Fruit fly (Drosophila melanogaster): ENCODE data around the gene Ge-1.

Ge-1 gene

dm6 chr2L:11068441-11068840 is 32.2 kb downstream of the Ge-1 start:
- no peak for TF ChIP-seq Dll (optimal IDR thresholded peaks at IDR 0.05)

- TF ChIP-seq pan (optimal IDR thresholded peaks at IDR 0.05) (peak; percentile 73), usp (GFP tag; optimal IDR thresholded peaks at IDR 0.05) (no peak), Dll (optimal IDR thresholded peaks at IDR 0.05) (no peak), CG8478 (optimal IDR thresholded peaks at IDR 0.05) (no peak)
Observed at dm6 chr2L:11067970-11068369, 32.7 kb downstream of the Ge-1 start.

dm6 chr2L:11066887-11067459 is 33.7 kb downstream of the Ge-1 start, which contains the start of gene Samuel:
TSS of gene Samuel (minus strand) at chr2L:11066998.
- TF ChIP-seq psq (optimal IDR thresholded peaks at IDR 0.05): no peak
- TF ChIP-seq usp (GFP tag; optimal IDR thresholded peaks at IDR 0.05): no peak
- TF ChIP-seq EcR (GFP tag; optimal IDR thresholded peaks at IDR 0.05): no peak
- TF ChIP-seq pan (optimal IDR thresholded peaks at IDR 0.05): no peak
- no peak for TF ChIP-seq Dll (optimal IDR thresholded peaks at IDR 0.05)
- TF ChIP-seq CG8478 (optimal IDR thresholded peaks at IDR 0.05): no peak

- TF ChIP-seq EcR (GFP tag; optimal IDR thresholded peaks at IDR 0.05) (no peak), CG8478 (optimal IDR thresholded peaks at IDR 0.05) (no peak), Dll (optimal IDR thresholded peaks at IDR 0.05) (no peak), usp (GFP tag; optimal IDR thresholded peaks at IDR 0.05) (no peak), pan (optimal IDR thresholded peaks at IDR 0.05) (no peak), psq (optimal IDR thresholded peaks at IDR 0.05) (no peak)
Observed at dm6 chr2L:11065932-11066823, 34.5 kb downstream of the Ge-1 start.

- TF ChIP-seq Dll (optimal IDR thresholded peaks at IDR 0.05): no peak
- TF ChIP-seq EcR (GFP tag; optimal IDR thresholded peaks at IDR 0.05): no peak
- peak; percentile 42 for TF ChIP-seq pan (optimal IDR thresholded peaks at IDR 0.05)
- no peak for TF ChIP-seq CG8478 (optimal IDR thresholded peaks at IDR 0.05)
Observed at dm6 chr2L:11065106-11065878, 35.4 kb downstream of the Ge-1 start.

- TF ChIP-seq EcR (GFP tag; optimal IDR thresholded peaks at IDR 0.05) (no peak), CG8478 (optimal IDR thresholded peaks at IDR 0.05) (no peak), usp (GFP tag; optimal IDR thresholded peaks at IDR 0.05) (no peak), Dll (optimal IDR thresholded peaks at IDR 0.05) (no peak), psq (optimal IDR thresholded peaks at IDR 0.05) (no peak), pan (optimal IDR thresholded peaks at IDR 0.05) (no peak)
Observed at dm6 chr2L:11061155-11061554, 39.5 kb downstream of the Ge-1 start.

dm6 chr2L:11059206-11059605 is 41.5 kb downstream of the Ge-1 start:
- no peak for TF ChIP-seq EcR (GFP tag; optimal IDR thresholded peaks at IDR 0.05)
- TF ChIP-seq psq (optimal IDR thresholded peaks at IDR 0.05): no peak
- no peak for TF ChIP-seq CG8478 (optimal IDR thresholded peaks at IDR 0.05)
- TF ChIP-seq Dll (optimal IDR thresholded peaks at IDR 0.05): no peak
- TF ChIP-seq pan (optimal IDR thresholded peaks at IDR 0.05): no peak
- no peak for TF ChIP-seq usp (GFP tag; optimal IDR thresholded peaks at IDR 0.05)

dm6 chr2L:11058111-11058665 is 42.5 kb downstream of the Ge-1 start:
- TF ChIP-seq EcR (GFP tag; optimal IDR thresholded peaks at IDR 0.05): no peak
- TF ChIP-seq usp (GFP tag; optimal IDR thresholded peaks at IDR 0.05): no peak
- TF ChIP-seq psq (optimal IDR thresholded peaks at IDR 0.05): no peak
- no peak for TF ChIP-seq CG8478 (optimal IDR thresholded peaks at IDR 0.05)
- no peak for TF ChIP-seq Dll (optimal IDR thresholded peaks at IDR 0.05)
- TF ChIP-seq pan (optimal IDR thresholded peaks at IDR 0.05): no peak

dm6 chr2L:11057333-11058110 is 43.2 kb downstream of the Ge-1 start:
- TF ChIP-seq pan (optimal IDR thresholded peaks at IDR 0.05): no peak
- no peak for TF ChIP-seq usp (GFP tag; optimal IDR thresholded peaks at IDR 0.05)

- TF ChIP-seq Dll (optimal IDR thresholded peaks at IDR 0.05): no peak
- TF ChIP-seq usp (GFP tag; optimal IDR thresholded peaks at IDR 0.05): no peak
- no peak for TF ChIP-seq EcR (GFP tag; optimal IDR thresholded peaks at IDR 0.05)
- no peak for TF ChIP-seq CG8478 (optimal IDR thresholded peaks at IDR 0.05)
- no peak for TF ChIP-seq pan (optimal IDR thresholded peaks at IDR 0.05)
- TF ChIP-seq psq (optimal IDR thresholded peaks at IDR 0.05): no peak
Observed at dm6 chr2L:11056791-11057332, 43.8 kb downstream of the Ge-1 start.

Data from whole organism.